Worm (Caenorhabditis elegans): ENCODE results near the gene Y57A10C.1.
A peak's percentile ranks its signal among the peaks of the same experiment; 100 is the strongest.

Y57A10C.1 gene

ce11 chrII:12435202-12435872 is 23.0 kb upstream of the Y57A10C.1 start:
- TF ChIP-seq B0261.1 (tag; optimal IDR thresholded peaks at IDR 0.05) (peak; percentile 61), ets-4 (GFP tag; optimal IDR thresholded peaks at IDR 0.05) (no peak), tbp1 (GFP tag; optimal IDR thresholded peaks at IDR 0.05) (peak; percentile 87), F23B12.7 (tag; optimal IDR thresholded peaks at IDR 0.05; ENCODE audit: insufficient read depth) (peak; percentile 22), nhr-120 (GFP tag; IDR thresholded peaks at IDR 0.05) (0 out of 2 replicates have a peak, but pooled peaks have one; percentile 11), zfh-2 (GFP tag; conservative IDR thresholded peaks at IDR 0.05) (peak; percentile 81), lsy-27 (tag; optimal IDR thresholded peaks at IDR 0.05; ENCODE audit: borderline replicate concordance, insufficient read depth) (no peak), rpc-1 (optimal IDR thresholded peaks at IDR 0.05) (peak; percentile 62), rpc-1 (tag; optimal IDR thresholded peaks at IDR 0.05) (peak; percentile 75), dox-1 (GFP tag; IDR thresholded peaks at IDR 0.05) (peak; percentile 26; the same call in 1 of the 2 replicates), ztf-28 (GFP tag; IDR thresholded peaks at IDR 0.05) (0 out of 2 replicates have a peak, but pooled peaks have one; percentile 13), F37B4.10 (GFP tag; IDR thresholded peaks at IDR 0.05) (no peak), F33H1.4 (GFP tag; IDR thresholded peaks at IDR 0.05) (peak; percentile 22; the same call in 1 of the 2 replicates), lin-26 (GFP tag; IDR thresholded peaks at IDR 0.05) (peak; percentile 65; the same call in 1 of the 2 replicates), zim-3 (tag; optimal IDR thresholded peaks at IDR 0.05) (peak; percentile 1), die-1 (tag; optimal IDR thresholded peaks at IDR 0.05) (peak; percentile 45), hmg-1.2 (GFP tag; IDR thresholded peaks at IDR 0.05) (peak; percentile 23; the same call in 1 of the 2 replicates), ztf-25 (GFP tag; IDR thresholded peaks at IDR 0.05) (0 out of 2 replicates have a peak, but pooled peaks have one; percentile 32), xnd-1 (tag; optimal IDR thresholded peaks at IDR 0.05) (no peak), snpc-4 (GFP tag; optimal IDR thresholded peaks at IDR 0.05) (no peak), snpc-4 (tag; optimal IDR thresholded peaks at IDR 0.05) (peak in 2 of 4 experiments; percentile 36 to 75)

DNA sequence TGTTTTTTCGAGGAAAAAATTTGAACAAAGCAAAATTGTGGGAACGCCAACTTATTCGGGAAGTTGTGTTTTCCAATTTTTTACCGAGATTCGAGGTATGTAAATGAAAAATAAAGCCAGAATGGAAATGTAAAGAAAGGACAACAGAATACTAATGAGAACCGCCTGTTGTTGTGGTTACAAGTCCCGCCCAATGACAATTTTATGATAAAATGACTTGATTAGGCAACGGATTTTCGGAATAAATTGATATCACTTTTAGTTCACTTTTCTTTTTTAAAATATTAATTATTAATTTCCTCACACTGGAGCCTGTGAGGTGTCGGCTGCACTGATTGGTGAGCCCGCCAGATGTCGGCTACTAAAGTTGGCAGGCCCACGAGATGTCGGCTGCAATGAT is 20.0 kb upstream of the Y57A10C.1 start, which contains the start of gene dct-12:
dct-12 (minus strand) TSS at position 101 of the 400 bp plus-strand sequence.
- no peak for TF ChIP-seq bed-1 (GFP tag; IDR thresholded peaks at IDR 0.05)
- TF ChIP-seq snpc-4 (GFP tag; optimal IDR thresholded peaks at IDR 0.05): no peak
- TF ChIP-seq snpc-4 (tag; optimal IDR thresholded peaks at IDR 0.05): peak in 1 of 4 experiments; percentile 35
- no peak for TF ChIP-seq ztf-3 (GFP tag; optimal IDR thresholded peaks at IDR 0.05)

ce11 chrII:12429743-12430142 is 17.4 kb upstream of the Y57A10C.1 start, which contains the start of gene Y57A10C.8:
Y57A10C.8 (minus strand) TSS chrII:12429843.
- TF ChIP-seq aptf-2 (GFP tag; conservative IDR thresholded peaks at IDR 0.05) (no peak), nhr-120 (GFP tag; IDR thresholded peaks at IDR 0.05) (no peak), K12H6.12 (tag; optimal IDR thresholded peaks at IDR 0.05) (no peak), madf-8 (GFP tag; conservative IDR thresholded peaks at IDR 0.05) (no peak), hmg-20 (GFP tag; IDR thresholded peaks at IDR 0.05) (no peak)

- no peak for TF ChIP-seq Y79H2A.3 (GFP tag; conservative IDR thresholded peaks at IDR 0.05)
- TF ChIP-seq let-607 (tag; optimal IDR thresholded peaks at IDR 0.05): peak in 1 of 2 experiments; percentile 23
- no peak for TF ChIP-seq fkh-3 (tag; optimal IDR thresholded peaks at IDR 0.05)
- no peak for TF ChIP-seq lsy-27 (tag; optimal IDR thresholded peaks at IDR 0.05; ENCODE audit: borderline replicate concordance, insufficient read depth)
- TF ChIP-seq hlh-26 (GFP tag; conservative IDR thresholded peaks at IDR 0.05): no peak
- TF ChIP-seq nhr-27 (tag; optimal IDR thresholded peaks at IDR 0.05): no peak
- TF ChIP-seq egl-18 (GFP tag; IDR thresholded peaks at IDR 0.05): no peak
- TF ChIP-seq nhr-80 (tag; optimal IDR thresholded peaks at IDR 0.05): peak; percentile 78
- no peak for TF ChIP-seq K12H6.12 (tag; optimal IDR thresholded peaks at IDR 0.05)
- TF ChIP-seq hmg-1.2 (GFP tag; IDR thresholded peaks at IDR 0.05): no peak
- TF ChIP-seq F49E8.2 (tag; optimal IDR thresholded peaks at IDR 0.05; ENCODE audit: insufficient read depth): no peak
- no peak for TF ChIP-seq ztf-26 (tag; optimal IDR thresholded peaks at IDR 0.05)
Observed at ce11 chrII:12425644-12426222, 13.4 kb upstream of the Y57A10C.1 start, which contains the start of gene daf-22. daf-22 (minus strand) TSS chrII:12425694.
